Fruit fly (Drosophila melanogaster) whole organism, adult: Measurements from ENCODE around the gene CG31681.
A peak's percentile ranks its signal among the peaks of the same experiment; 100 is the strongest.

Source experiments
- CG11617 ChIP-seq: fragments of 200-800 bp; sonication (Bioruptor generic); optimal IDR thresholded peaks from 2 replicates; lab custom pipeline; 2017; ENCODE audit warnings: mild to moderate bottlenecking, missing biosample characterization, missing genetic modification reagents, missing genetic modification characterization
- CG12768 ChIP-seq: fragments of 200-800 bp; sonication (Bioruptor generic); optimal IDR thresholded peaks from 2 replicates; lab custom pipeline; 2017; ENCODE audit warnings: missing biosample characterization, missing genetic modification characterization, mild to moderate bottlenecking, moderate library complexity, missing genetic modification reagents
- CG14711 ChIP-seq: fragments of 200-800 bp; sonication (Bioruptor generic); optimal IDR thresholded peaks from 2 replicates; lab custom pipeline; 2018; ENCODE audit warnings: missing biosample characterization, mild to moderate bottlenecking, missing genetic modification characterization, moderate library complexity
- CG1620 ChIP-seq: fragments of 200-800 bp; sonication (Bioruptor generic); optimal IDR thresholded peaks from 2 replicates; lab custom pipeline; 2016; ENCODE audit warnings: missing biosample characterization, missing genetic modification characterization
- CG33017 ChIP-seq: fragments of 200-800 bp; sonication (Bioruptor generic); optimal IDR thresholded peaks from 2 replicates; lab custom pipeline; 2018; ENCODE audit warnings: missing biosample characterization, mild to moderate bottlenecking, missing genetic modification characterization, moderate library complexity
- CG5204 ChIP-seq: fragments of 200-800 bp; sonication (Bioruptor generic); optimal IDR thresholded peaks from 2 replicates; lab custom pipeline; 2016; ENCODE audit warnings: missing biosample characterization, missing genetic modification characterization
- CG7045 ChIP-seq: fragments of 200-800 bp; sonication (Bioruptor generic); optimal IDR thresholded peaks from 2 replicates; lab custom pipeline; 2017; ENCODE audit warnings: missing biosample characterization, mild to moderate bottlenecking, missing genetic modification characterization
- CG7101 ChIP-seq: fragments of 200-800 bp; sonication (Bioruptor generic); optimal IDR thresholded peaks from 2 replicates; lab custom pipeline; 2018; ENCODE audit warnings: missing biosample characterization, mild to moderate bottlenecking, missing genetic modification characterization, moderate library complexity
- Clk ChIP-seq: fragments of 200-800 bp; sonication (Bioruptor generic); optimal IDR thresholded peaks from 2 replicates; lab custom pipeline; 2017; ENCODE audit warnings: missing biosample characterization, missing genetic modification characterization
- Crg-1 ChIP-seq: fragments of 200-800 bp; sonication (Bioruptor generic); optimal IDR thresholded peaks from 2 replicates; lab custom pipeline; 2016; ENCODE audit warnings: missing biosample characterization, missing genetic modification characterization
- Hr96 ChIP-seq: fragments of 200-800 bp; sonication (Bioruptor generic); optimal IDR thresholded peaks from 2 replicates; lab custom pipeline; 2016; ENCODE audit warnings: missing biosample characterization, missing genetic modification characterization
- Mnt ChIP-seq: fragments of 200-800 bp; sonication (Bioruptor generic); optimal IDR thresholded peaks from 2 replicates; lab custom pipeline; 2016; ENCODE audit warnings: missing biosample characterization, mild to moderate bottlenecking, missing genetic modification characterization
- bab1 ChIP-seq: fragments of 200-800 bp; sonication (Bioruptor generic); optimal IDR thresholded peaks from 3 replicates; lab custom pipeline; 2019; ENCODE audit warnings: missing biosample characterization, mild to moderate bottlenecking, missing genetic modification characterization, moderate library complexity
- cic ChIP-seq: fragments of 200-800 bp; sonication (Bioruptor generic); optimal IDR thresholded peaks from 2 replicates; lab custom pipeline; 2017; ENCODE audit warnings: missing biosample characterization, mild to moderate bottlenecking, missing genetic modification characterization, moderate library complexity
- cnc ChIP-seq, 2 experiments: fragments of >200 bp; optimal IDR thresholded peaks; 2 replicates each; lab custom pipeline; 2017
- kay ChIP-seq: fragments of 200-800 bp; sonication (Bioruptor generic); peaks from one replicate; lab custom pipeline; 2016; ENCODE audit warnings: missing biosample characterization, missing genetic modification characterization, borderline replicate concordance
- ovo ChIP-seq: fragments of 200-800 bp; sonication (Bioruptor generic); optimal IDR thresholded peaks from 2 replicates; lab custom pipeline; 2016; ENCODE audit warnings: missing biosample characterization, missing genetic modification characterization
- pad ChIP-seq: fragments of 200-800 bp; sonication (Bioruptor generic); optimal IDR thresholded peaks from 3 replicates; lab custom pipeline; 2017; ENCODE audit warnings: missing biosample characterization, missing genetic modification characterization, mild to moderate bottlenecking, moderate library complexity, missing genetic modification reagents
- tj ChIP-seq: fragments of 200-800 bp; sonication (Bioruptor generic); optimal IDR thresholded peaks from 3 replicates; lab custom pipeline; 2017; ENCODE audit warnings: missing biosample characterization, mild to moderate bottlenecking, missing genetic modification characterization, moderate library complexity
- toe ChIP-seq: fragments of 200-800 bp; sonication (Bioruptor generic); optimal IDR thresholded peaks from 2 replicates; lab custom pipeline; 2016; ENCODE audit warnings: missing biosample characterization, missing genetic modification characterization

CG31681 gene

DNA sequence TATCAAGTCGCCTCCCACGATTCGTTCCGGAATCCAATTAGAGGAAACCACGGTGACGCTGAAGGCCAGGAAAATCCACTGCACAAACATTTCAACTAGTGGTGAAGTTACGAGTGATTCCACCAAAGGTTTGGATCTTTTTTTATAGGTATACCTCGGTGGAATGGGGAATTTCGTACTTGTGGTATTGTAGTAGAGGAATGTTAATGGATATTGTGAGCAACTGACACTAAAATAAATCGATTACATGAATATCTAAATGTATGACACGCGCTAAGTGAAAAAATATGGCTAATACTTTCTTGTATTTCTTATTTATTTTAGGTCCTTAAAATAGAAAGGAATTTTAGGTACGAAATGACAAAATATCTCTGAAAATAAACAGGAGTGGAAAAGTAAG lies 34.4 kb downstream of the CG31681 start, which contains the start of gene CG17239:
Gene CG17239 (minus strand): TSS at position 101 of the 400 bp plus-strand sequence.
- TF ChIP-seq bab1 (GFP tag; lab: Kevin White, UChicago) (no peak), CG7045 (no peak), cnc (optimal IDR thresholded peaks at IDR 0.05; lab: Kevin White, UChicago) (no peak), CG5204 (GFP tag; lab: Kevin White, UChicago) (no peak), CG33017 (tag; lab: Kevin White, UChicago) (no peak), Mnt (GFP tag; lab: Kevin White, UChicago) (no peak)

DNA sequence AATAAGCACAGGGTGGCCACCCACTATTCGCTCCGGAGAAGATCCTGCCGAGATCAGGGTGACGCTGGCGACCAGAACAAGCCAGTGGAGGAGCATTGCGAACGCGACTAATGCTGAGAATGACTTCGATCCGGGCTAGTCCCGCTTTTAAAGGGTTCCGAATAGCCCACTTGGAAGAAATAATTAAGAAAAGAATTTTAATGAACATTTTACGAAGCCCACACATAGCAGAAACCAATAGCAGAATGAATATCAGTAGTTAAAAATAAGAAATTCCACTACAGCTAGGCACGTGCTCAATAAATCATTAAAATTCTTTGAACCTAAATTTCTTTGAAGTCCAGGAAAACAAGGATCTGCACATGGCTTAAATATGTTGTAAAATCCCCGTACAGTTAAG lies 35.5 kb downstream of the CG31681 start, which contains the start of gene Ser12:
Gene Ser12 (minus strand): TSS at position 101 of the 400 bp plus-strand sequence.
- TF ChIP-seq CG1620 (GFP tag; lab: Kevin White, UChicago) (no peak), CG5204 (GFP tag; lab: Kevin White, UChicago) (no peak), kay (GFP tag; lab: Kevin White, UChicago) (no peak), Crg-1 (GFP tag; lab: Kevin White, UChicago) (no peak), toe (GFP tag; lab: Kevin White, UChicago) (no peak), CG12768 (no peak), bab1 (GFP tag; lab: Kevin White, UChicago) (no peak), ovo (GFP tag; lab: Kevin White, UChicago) (no peak), cic (GFP tag; lab: Kevin White, UChicago) (no peak), CG7101 (tag; lab: Kevin White, UChicago) (no peak), Clk (GFP tag; lab: Kevin White, UChicago) (no peak), Hr96 (no peak), CG33017 (tag; lab: Kevin White, UChicago) (no peak), cnc (optimal IDR thresholded peaks at IDR 0.05; lab: Kevin White, UChicago) (no peak), CG14711 (tag; lab: Kevin White, UChicago) (no peak), CG7045 (no peak), pad (GFP tag; lab: Kevin White, UChicago) (no peak), Mnt (GFP tag; lab: Kevin White, UChicago) (no peak)

DNA sequence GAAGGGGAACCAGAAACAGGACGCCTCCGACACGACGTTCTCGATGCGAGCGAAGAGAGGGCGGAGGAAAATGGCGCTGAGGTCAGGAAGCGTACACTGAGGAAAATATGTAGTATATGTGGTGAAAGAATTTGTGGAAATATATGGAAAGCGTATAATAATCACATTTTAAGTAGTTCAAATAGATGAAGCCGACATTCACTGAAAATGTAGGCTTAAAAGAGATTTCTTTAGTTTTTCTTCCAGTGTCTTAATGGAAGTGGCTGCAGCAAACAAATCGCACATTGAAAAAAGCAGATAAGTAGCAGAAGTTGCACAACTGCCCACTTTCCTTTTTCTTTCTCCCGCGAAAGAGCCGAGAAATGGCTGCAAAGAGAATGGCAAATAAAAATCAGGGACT lies 37.1 kb downstream of the CG31681 start:
- TF ChIP-seq CG1620 (GFP tag; lab: Kevin White, UChicago) (no peak), bab1 (GFP tag; lab: Kevin White, UChicago) (no peak)

DNA sequence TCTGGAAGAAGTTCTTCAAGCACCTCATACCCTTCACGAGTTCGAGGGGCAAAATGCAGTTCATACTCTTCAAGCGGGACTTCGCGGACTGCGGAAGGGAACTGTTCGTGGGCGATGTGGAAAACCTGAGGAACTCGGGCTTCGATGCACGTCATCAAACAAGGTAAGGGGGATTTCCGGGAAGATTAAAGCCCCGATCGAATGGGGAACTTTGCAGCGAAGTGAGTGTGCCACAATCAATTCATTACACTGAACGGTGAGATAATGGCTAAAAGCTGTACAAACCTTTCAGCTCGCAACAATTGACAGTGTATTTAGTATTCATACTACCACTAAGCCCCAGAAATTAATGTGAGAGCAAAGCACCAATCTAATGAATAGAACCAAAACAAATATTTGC lies 43.9 kb downstream of the CG31681 start:
- TF ChIP-seq CG33017 (tag; lab: Kevin White, UChicago): no peak
- TF ChIP-seq CG5204 (GFP tag; lab: Kevin White, UChicago): no peak
- no peak for TF ChIP-seq Crg-1 (GFP tag; lab: Kevin White, UChicago)
- TF ChIP-seq CG7101 (tag; lab: Kevin White, UChicago): no peak
- TF ChIP-seq cic (GFP tag; lab: Kevin White, UChicago): no peak
- TF ChIP-seq ovo (GFP tag; lab: Kevin White, UChicago): no peak
- no peak for TF ChIP-seq CG7045
- no peak for TF ChIP-seq CG1620 (GFP tag; lab: Kevin White, UChicago)
- TF ChIP-seq Hr96: no peak
- no peak for TF ChIP-seq Clk (GFP tag; lab: Kevin White, UChicago)
- no peak for TF ChIP-seq Mnt (GFP tag; lab: Kevin White, UChicago)
- no peak for TF ChIP-seq toe (GFP tag; lab: Kevin White, UChicago)
- no peak for TF ChIP-seq CG14711 (tag; lab: Kevin White, UChicago)
- TF ChIP-seq cnc (optimal IDR thresholded peaks at IDR 0.05; lab: Kevin White, UChicago): no peak
- no peak for TF ChIP-seq tj (GFP tag; lab: Kevin White, UChicago)
- TF ChIP-seq bab1 (GFP tag; lab: Kevin White, UChicago): no peak
- TF ChIP-seq CG11617 (GFP tag; lab: Kevin White, UChicago): no peak
- no peak for TF ChIP-seq CG12768
- no peak for TF ChIP-seq kay (GFP tag; lab: Kevin White, UChicago)
- no peak for TF ChIP-seq pad (GFP tag; lab: Kevin White, UChicago)

DNA sequence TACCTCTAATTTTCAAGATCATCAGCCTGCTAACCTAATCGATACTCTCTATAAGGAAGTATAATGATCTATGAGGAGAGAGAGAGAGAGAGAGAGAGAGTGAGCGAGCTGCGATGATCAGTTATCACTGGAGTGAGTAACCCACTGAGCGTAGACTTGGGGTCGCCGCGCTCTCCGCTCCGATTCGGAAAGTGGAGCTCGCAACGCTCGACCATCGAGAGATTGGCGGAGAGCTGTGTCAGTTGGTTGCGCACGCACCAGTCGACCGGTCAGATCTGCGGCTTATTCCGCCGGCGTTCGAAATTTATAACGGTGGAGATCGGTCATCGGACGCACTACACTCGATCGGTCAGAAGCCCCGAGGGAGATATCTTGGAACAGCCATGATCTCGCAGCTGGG lies 44.5 kb downstream of the CG31681 start, which contains the start of gene CG4267:
Gene CG4267 (plus strand): TSS at position 240 of the 400 bp plus-strand sequence.
- TF ChIP-seq pad (GFP tag; lab: Kevin White, UChicago) (no peak), ovo (GFP tag; lab: Kevin White, UChicago) (peak; percentile 27)

DNA sequence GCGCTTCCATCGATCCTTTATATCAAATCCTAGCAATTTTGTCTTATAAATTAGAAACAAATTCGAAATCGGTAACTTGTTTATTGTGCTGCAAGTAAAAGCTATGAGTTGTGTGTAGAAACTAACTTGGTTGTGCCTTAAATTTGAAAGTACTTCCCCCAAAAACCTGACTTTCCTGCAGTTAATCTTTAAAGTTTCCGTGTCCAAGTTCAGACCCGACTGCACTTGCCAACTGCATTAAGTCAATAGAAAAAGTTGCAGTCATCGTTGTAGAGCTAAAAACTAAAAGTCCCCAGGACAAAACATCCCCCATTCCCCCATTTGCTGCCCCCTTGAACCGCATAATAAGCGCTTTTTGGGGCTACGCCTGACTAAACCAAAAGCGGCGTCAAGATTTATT lies 46.2 kb downstream of the CG31681 start, which contains the start of gene Tengl1:
Gene Tengl1 (minus strand): TSS at position 101 of the 400 bp plus-strand sequence.
- no peak for TF ChIP-seq Mnt (GFP tag; lab: Kevin White, UChicago)
- TF ChIP-seq cic (GFP tag; lab: Kevin White, UChicago): no peak
- no peak for TF ChIP-seq CG7101 (tag; lab: Kevin White, UChicago)
- TF ChIP-seq bab1 (GFP tag; lab: Kevin White, UChicago): no peak
- no peak for TF ChIP-seq CG5204 (GFP tag; lab: Kevin White, UChicago)
- TF ChIP-seq CG14711 (tag; lab: Kevin White, UChicago): no peak
- TF ChIP-seq toe (GFP tag; lab: Kevin White, UChicago): no peak
- no peak for TF ChIP-seq pad (GFP tag; lab: Kevin White, UChicago)
- TF ChIP-seq Hr96: no peak
- TF ChIP-seq CG1620 (GFP tag; lab: Kevin White, UChicago): no peak
- TF ChIP-seq Crg-1 (GFP tag; lab: Kevin White, UChicago): no peak
- TF ChIP-seq tj (GFP tag; lab: Kevin White, UChicago): no peak
- no peak for TF ChIP-seq CG7045
- no peak for TF ChIP-seq Clk (GFP tag; lab: Kevin White, UChicago)
- TF ChIP-seq ovo (GFP tag; lab: Kevin White, UChicago): no peak
